Fruit fly (Drosophila melanogaster): ENCODE results near the gene CG2772.

dm6 chr2L:3407722-3408121, 38.1 kb upstream of the CG2772 start:
- TF ChIP-seq psq (optimal IDR thresholded peaks at IDR 0.05) (no peak), Dll (optimal IDR thresholded peaks at IDR 0.05) (no peak), usp (GFP tag; optimal IDR thresholded peaks at IDR 0.05) (no peak), EcR (GFP tag; optimal IDR thresholded peaks at IDR 0.05) (no peak), pan (optimal IDR thresholded peaks at IDR 0.05) (no peak)
